Fruit fly (Drosophila melanogaster) whole organism: ENCODE measurements around the gene Cnx99A.

Source experiments
- CG8478 ChIP-seq: fragments of >200 bp; optimal IDR thresholded peaks from 2 replicates; lab custom pipeline; 2018; ENCODE audit warnings: inconsistent platforms
- Dll ChIP-seq: fragments of >200 bp; optimal IDR thresholded peaks from 2 replicates; lab custom pipeline; 2017
- EcR ChIP-seq, 2 experiments: fragments of >200 bp; optimal IDR thresholded peaks; 2 replicates each; lab custom pipeline; 2017; ENCODE audit warnings: missing biosample characterization in 2 of 2, missing genetic modification characterization in 2 of 2, missing genetic modification reagents in 2 of 2
- pan ChIP-seq: fragments of >200 bp; optimal IDR thresholded peaks from 2 replicates; lab custom pipeline; 2017
- psq ChIP-seq: fragments of >200 bp; optimal IDR thresholded peaks from 2 replicates; lab custom pipeline; 2017

DNA sequence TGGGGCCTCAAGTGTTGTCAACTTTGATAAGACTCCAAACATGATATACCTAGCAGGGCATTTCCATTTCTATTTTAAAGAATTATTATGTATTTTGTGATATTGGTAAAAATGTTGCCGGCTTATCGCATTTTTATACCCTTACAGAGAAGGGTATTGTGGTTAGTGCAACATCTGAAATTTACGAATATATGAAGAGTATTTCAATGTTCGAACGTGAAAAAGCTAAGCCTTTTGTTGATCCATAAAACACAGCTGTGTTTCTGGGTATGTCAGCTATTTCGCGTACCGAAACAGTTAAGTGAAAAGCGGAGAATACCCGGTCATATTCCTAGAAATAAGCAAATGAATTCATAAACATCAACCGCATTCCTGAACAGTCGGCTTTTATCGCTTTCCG is 27.5 kb downstream of the Cnx99A start:
- no peak for TF ChIP-seq pan (lab: Kevin White, UChicago)
- TF ChIP-seq Dll (lab: Kevin White, UChicago) = no peak
- no peak for TF ChIP-seq CG8478 (lab: Kevin White, UChicago)
- TF ChIP-seq EcR (GFP tag; optimal IDR thresholded peaks at IDR 0.05; lab: Kevin White, UChicago) = no peak
- no peak for TF ChIP-seq psq (lab: Kevin White, UChicago)
